Fruit fly (Drosophila melanogaster) whole organism, adult: ENCODE data around the gene beg.

Source experiments
- CG12768 ChIP-seq: fragments of 200-800 bp; sonication (Bioruptor generic); optimal IDR thresholded peaks from 2 replicates; lab custom pipeline; 2017; ENCODE audit warnings: missing biosample characterization, missing genetic modification characterization, mild to moderate bottlenecking, moderate library complexity, missing genetic modification reagents
- CG1620 ChIP-seq: fragments of 200-800 bp; sonication (Bioruptor generic); optimal IDR thresholded peaks from 2 replicates; lab custom pipeline; 2016; ENCODE audit warnings: missing biosample characterization, missing genetic modification characterization
- Clk ChIP-seq: fragments of 200-800 bp; sonication (Bioruptor generic); optimal IDR thresholded peaks from 2 replicates; lab custom pipeline; 2017; ENCODE audit warnings: missing biosample characterization, missing genetic modification characterization
- bab1 ChIP-seq: fragments of 200-800 bp; sonication (Bioruptor generic); optimal IDR thresholded peaks from 3 replicates; lab custom pipeline; 2019; ENCODE audit warnings: missing biosample characterization, mild to moderate bottlenecking, missing genetic modification characterization, moderate library complexity
- cic ChIP-seq: fragments of 200-800 bp; sonication (Bioruptor generic); optimal IDR thresholded peaks from 2 replicates; lab custom pipeline; 2017; ENCODE audit warnings: missing biosample characterization, mild to moderate bottlenecking, missing genetic modification characterization, moderate library complexity
- cnc ChIP-seq, 2 experiments: fragments of >200 bp; optimal IDR thresholded peaks; 2 replicates each; lab custom pipeline; 2017
- kay ChIP-seq: fragments of 200-800 bp; sonication (Bioruptor generic); peaks from one replicate; lab custom pipeline; 2016; ENCODE audit warnings: missing biosample characterization, missing genetic modification characterization, borderline replicate concordance
- tj ChIP-seq: fragments of 200-800 bp; sonication (Bioruptor generic); optimal IDR thresholded peaks from 3 replicates; lab custom pipeline; 2017; ENCODE audit warnings: missing biosample characterization, mild to moderate bottlenecking, missing genetic modification characterization, moderate library complexity
- toe ChIP-seq: fragments of 200-800 bp; sonication (Bioruptor generic); optimal IDR thresholded peaks from 2 replicates; lab custom pipeline; 2016; ENCODE audit warnings: missing biosample characterization, missing genetic modification characterization

DNA sequence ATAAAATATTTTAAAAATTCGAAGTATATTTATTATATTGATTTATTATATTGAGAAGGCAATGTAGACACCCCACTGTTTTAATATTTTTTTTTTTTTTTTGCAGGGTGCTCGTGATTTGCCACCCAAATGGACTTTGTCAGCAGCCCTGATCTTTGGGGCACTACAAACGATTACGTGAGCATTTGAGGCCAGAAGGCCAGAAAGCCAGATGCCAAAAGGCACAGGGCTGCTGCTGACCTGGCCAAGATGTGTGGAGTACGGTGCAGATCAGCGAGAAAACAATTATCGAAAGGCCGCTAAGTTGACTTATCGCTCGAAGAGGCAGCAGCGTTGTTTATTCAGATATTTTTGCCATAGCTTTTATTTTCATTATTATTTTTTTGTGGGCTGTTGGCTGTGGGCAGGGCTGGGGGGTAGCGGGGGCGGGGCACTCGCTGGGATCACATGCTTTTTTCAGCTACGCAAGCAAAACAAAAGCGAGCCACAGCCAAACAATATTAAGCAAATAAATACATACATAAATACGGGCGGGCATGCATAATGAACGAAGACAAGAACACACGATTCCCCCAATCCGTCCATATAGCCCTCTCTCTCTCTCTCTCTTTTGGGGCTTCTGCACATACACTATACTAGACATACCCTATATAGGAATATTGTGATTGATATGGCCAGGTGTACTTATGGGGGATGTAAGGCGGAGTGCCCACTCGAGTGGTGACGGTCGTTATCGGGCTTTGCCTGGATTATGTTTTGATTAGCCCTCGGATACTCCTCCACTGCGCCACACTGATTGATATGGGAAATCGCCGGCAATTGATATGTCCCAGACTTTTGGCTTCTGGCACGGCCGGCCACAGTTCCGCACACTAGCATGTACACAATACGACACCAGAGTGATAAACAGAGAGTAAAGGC, 32.0 kb upstream of the beg start:
- no peak for TF ChIP-seq bab1 (GFP tag; lab: Kevin White, UChicago)
- TF ChIP-seq cnc (optimal IDR thresholded peaks at IDR 0.05; lab: Kevin White, UChicago), result no peak
- no peak for TF ChIP-seq Clk (GFP tag; lab: Kevin White, UChicago)
- peak; percentile 49 for TF ChIP-seq CG12768 (GFP tag; lab: Kevin White, UChicago)
- peak; percentile 99 for TF ChIP-seq tj (GFP tag; lab: Kevin White, UChicago)
- no peak for TF ChIP-seq toe
- no peak for TF ChIP-seq kay (GFP tag; lab: Kevin White, UChicago)
- TF ChIP-seq cic, result peak; percentile 31
- no peak for TF ChIP-seq CG1620 (GFP tag; lab: Kevin White, UChicago)
